Fruit fly (Drosophila melanogaster) whole organism, embryonic: ENCODE results near the gene Glg1.

Source experiments
- BtbVII ChIP-seq: fragments of 200-800 bp; sonication (Bioruptor generic); optimal IDR thresholded peaks from 3 replicates; lab custom pipeline; 2017; ENCODE audit warnings: missing biosample characterization, mild to moderate bottlenecking, missing genetic modification characterization
- CG10462 ChIP-seq: fragments of 200-800 bp; sonication (Bioruptor generic); optimal IDR thresholded peaks from 2 replicates; lab custom pipeline; 2016; ENCODE audit warnings: missing biosample characterization, missing genetic modification characterization
- CG10654 ChIP-seq: fragments of 200-800 bp; sonication (Bioruptor generic); optimal IDR thresholded peaks from 2 replicates; lab custom pipeline; 2016; ENCODE audit warnings: missing biosample characterization, missing genetic modification characterization
- CG10959 ChIP-seq: fragments of 200-800 bp; sonication (Bioruptor generic); IDR thresholded peaks from 2 replicates; pipeline ENCODE4 v1.3.6; 2022; ENCODE audit warnings: missing biosample characterization, missing genetic modification characterization
- CG11085 ChIP-seq: fragments of 200-800 bp; sonication (Bioruptor generic); IDR thresholded peaks from 2 replicates; pipeline ENCODE4 v1.3.6; 2022; ENCODE audit warnings: missing biosample characterization, missing genetic modification characterization
- CG12391 ChIP-seq: fragments of 200-800 bp; sonication (Bioruptor generic); optimal IDR thresholded peaks from 3 replicates; lab custom pipeline; 2018; ENCODE audit warnings: missing biosample characterization, mild to moderate bottlenecking, missing genetic modification characterization, moderate library complexity
- CG13296 ChIP-seq: fragments of 200-800 bp; sonication (Bioruptor generic); optimal IDR thresholded peaks from 3 replicates; lab custom pipeline; 2018; ENCODE audit warnings: missing biosample characterization, mild to moderate bottlenecking, missing genetic modification characterization
- CG13424 ChIP-seq: fragments of 200-800 bp; sonication (Bioruptor generic); optimal IDR thresholded peaks from 2 replicates; lab custom pipeline; 2019; ENCODE audit warnings: missing biosample characterization, mild to moderate bottlenecking, missing genetic modification characterization, moderate library complexity
- CG13624 ChIP-seq: fragments of 200-800 bp; sonication (Bioruptor generic); optimal IDR thresholded peaks from 2 replicates; lab custom pipeline; 2016; ENCODE audit warnings: missing biosample characterization, missing genetic modification characterization
- CG15696 ChIP-seq: fragments of 200-800 bp; sonication (Bioruptor generic); optimal IDR thresholded peaks from 2 replicates; lab custom pipeline; 2019; ENCODE audit warnings: missing biosample characterization, mild to moderate bottlenecking, missing genetic modification characterization, moderate library complexity
- CG16815 ChIP-seq: fragments of 200-800 bp; sonication (Bioruptor generic); optimal IDR thresholded peaks from 3 replicates; lab custom pipeline; 2017; ENCODE audit warnings: missing biosample characterization, mild to moderate bottlenecking, missing genetic modification characterization
- CG18476 ChIP-seq: fragments of 200-800 bp; sonication (Bioruptor generic); optimal IDR thresholded peaks from 2 replicates; lab custom pipeline; 2016; ENCODE audit warnings: missing biosample characterization, mild to moderate bottlenecking, missing genetic modification characterization
- CG2889 ChIP-seq: fragments of 200-800 bp; sonication (Bioruptor generic); IDR thresholded peaks from 3 replicates; pipeline ENCODE4 v1.3.6; 2022; ENCODE audit warnings: missing biosample characterization, missing genetic modification characterization
- CG32532 ChIP-seq: fragments of 200-800 bp; sonication (Bioruptor generic); IDR thresholded peaks from 2 replicates; pipeline ENCODE4 v1.3.6; 2022; ENCODE audit warnings: missing biosample characterization, missing genetic modification characterization
- CG4424 ChIP-seq: fragments of 200-800 bp; sonication (Bioruptor generic); optimal IDR thresholded peaks from 3 replicates; lab custom pipeline; 2016; ENCODE audit warnings: missing biosample characterization, missing genetic modification characterization
- CG4707 ChIP-seq: fragments of 200-800 bp; sonication (Bioruptor generic); optimal IDR thresholded peaks from 2 replicates; lab custom pipeline; 2018; ENCODE audit warnings: missing biosample characterization, mild to moderate bottlenecking, missing genetic modification characterization, moderate library complexity
- CG5245 ChIP-seq: fragments of 200-800 bp; sonication (Bioruptor generic); optimal IDR thresholded peaks from 3 replicates; lab custom pipeline; 2016; ENCODE audit warnings: missing biosample characterization, missing genetic modification characterization
- CG7271 ChIP-seq: fragments of 200-800 bp; sonication (Bioruptor generic); optimal IDR thresholded peaks from 2 replicates; lab custom pipeline; 2018; ENCODE audit warnings: missing biosample characterization, mild to moderate bottlenecking, missing genetic modification characterization, moderate library complexity
- CG7357 ChIP-seq: fragments of 200-800 bp; sonication (Bioruptor generic); IDR thresholded peaks from 3 replicates; pipeline ENCODE4 v1.3.6; 2022; ENCODE audit warnings: missing biosample characterization, missing genetic modification characterization
- CG7928 ChIP-seq: fragments of 200-800 bp; sonication (Bioruptor generic); optimal IDR thresholded peaks from 2 replicates; lab custom pipeline; 2017; ENCODE audit warnings: missing biosample characterization, mild to moderate bottlenecking, missing genetic modification characterization
- CG8089 ChIP-seq: fragments of 200-800 bp; sonication (Bioruptor generic); optimal IDR thresholded peaks from 3 replicates; lab custom pipeline; 2016; ENCODE audit warnings: missing biosample characterization, missing genetic modification characterization
- CG8388 ChIP-seq: fragments of 200-800 bp; sonication (Bioruptor generic); optimal IDR thresholded peaks from 2 replicates; lab custom pipeline; 2019; ENCODE audit warnings: missing biosample characterization, mild to moderate bottlenecking, missing genetic modification characterization, moderate library complexity
- CG8944 ChIP-seq: fragments of 200-800 bp; sonication (Bioruptor generic); optimal IDR thresholded peaks from 3 replicates; lab custom pipeline; 2016; ENCODE audit warnings: missing biosample characterization, missing genetic modification characterization
- Ets97D ChIP-seq: fragments of 200-800 bp; sonication (Bioruptor generic); optimal IDR thresholded peaks from 3 replicates; lab custom pipeline; 2016; ENCODE audit warnings: missing biosample characterization, missing genetic modification characterization
- GATAe ChIP-seq: fragments of 200-800 bp; sonication (Bioruptor generic); conservative IDR thresholded peaks from 2 replicates; pipeline ENCODE4 v1.3.6; 2022; ENCODE audit warnings: missing biosample characterization, missing genetic modification characterization
- Hmr ChIP-seq: fragments of 200-800 bp; sonication (Bioruptor generic); optimal IDR thresholded peaks from 3 replicates; lab custom pipeline; 2017; ENCODE audit warnings: mild to moderate bottlenecking, missing biosample characterization, missing genetic modification reagents, missing genetic modification characterization
- Hr78 ChIP-seq, 2 experiments: fragments of 200-800 bp in 1 of 2; fragments of >200 bp in 1 of 2; sonication (Bioruptor generic) in 1 of 2; optimal IDR thresholded peaks; 2 replicates each; lab custom pipeline; 2017 to 2019; ENCODE audit warnings: missing biosample characterization in 2 of 2, missing genetic modification characterization in 2 of 2, mild to moderate bottlenecking in 1 of 2, moderate library complexity in 1 of 2
- Kr ChIP-seq: fragments of 200-800 bp; sonication (Bioruptor generic); optimal IDR thresholded peaks from 2 replicates; lab custom pipeline; 2017; ENCODE audit warnings: missing biosample characterization, mild to moderate bottlenecking, missing genetic modification characterization
- Optix ChIP-seq: fragments of 200-800 bp; sonication (Bioruptor generic); IDR thresholded peaks from 3 replicates; pipeline ENCODE4 v1.3.6; 2022; ENCODE audit warnings: missing biosample characterization, missing genetic modification characterization
- Pdp1 ChIP-seq, 2 experiments: fragments of 200-800 bp; sonication (Bioruptor generic); optimal IDR thresholded peaks; 3 replicates each; lab custom pipeline; 2016; ENCODE audit warnings: missing biosample characterization in 2 of 2, missing genetic modification characterization in 2 of 2, mild to moderate bottlenecking in 1 of 2, moderate library complexity in 1 of 2
- Rfx ChIP-seq: fragments of 200-800 bp; sonication (Bioruptor generic); IDR thresholded peaks from 2 replicates; pipeline ENCODE4 v1.3.6; 2022; ENCODE audit warnings: missing biosample characterization, missing genetic modification characterization
- Rx ChIP-seq: fragments of 200-800 bp; sonication (Bioruptor generic); IDR thresholded peaks from 2 replicates; pipeline ENCODE4 v1.3.6; 2022; ENCODE audit warnings: missing biosample characterization, missing genetic modification characterization
- Scr ChIP-seq: fragments of 200-800 bp; sonication (Bioruptor generic); IDR thresholded peaks from 2 replicates; pipeline ENCODE4 v1.3.6; 2022; ENCODE audit warnings: missing biosample characterization, missing genetic modification characterization; ENCODE audit not compliant: partially characterized antibody
- ab ChIP-seq: fragments of 200-800 bp; sonication (Bioruptor generic); optimal IDR thresholded peaks from 2 replicates; lab custom pipeline; 2016; ENCODE audit warnings: missing biosample characterization, missing genetic modification characterization
- amos ChIP-seq: fragments of 200-800 bp; sonication (Bioruptor generic); IDR thresholded peaks from 2 replicates; pipeline ENCODE4 v1.3.6; 2022; ENCODE audit warnings: missing biosample characterization, missing genetic modification characterization; ENCODE audit not compliant: partially characterized antibody
- ash1 ChIP-seq: fragments of 200-800 bp; sonication (Bioruptor generic); optimal IDR thresholded peaks from 2 replicates; lab custom pipeline; 2018; ENCODE audit warnings: missing biosample characterization, mild to moderate bottlenecking, missing genetic modification characterization
- bowl ChIP-seq: fragments of 200-800 bp; sonication (Bioruptor generic); IDR thresholded peaks from 2 replicates; pipeline ENCODE4 v1.3.6; 2022; ENCODE audit warnings: missing biosample characterization, missing genetic modification characterization
- cad ChIP-seq: fragments of >200 bp; optimal IDR thresholded peaks from 2 replicates; lab custom pipeline; 2017; ENCODE audit warnings: missing biosample characterization, missing genetic modification characterization
- corto ChIP-seq: fragments of 200-800 bp; sonication (Bioruptor generic); optimal IDR thresholded peaks from 2 replicates; lab custom pipeline; 2016; ENCODE audit warnings: missing biosample characterization, mild to moderate bottlenecking, missing genetic modification characterization, moderate library complexity
- da ChIP-seq: fragments of 200-800 bp; sonication (Bioruptor generic); optimal IDR thresholded peaks from 2 replicates; lab custom pipeline; 2016; ENCODE audit warnings: missing biosample characterization, missing genetic modification characterization
- emc ChIP-seq: fragments of 200-800 bp; sonication (Bioruptor generic); optimal IDR thresholded peaks from 2 replicates; lab custom pipeline; 2016; ENCODE audit warnings: missing biosample characterization, missing genetic modification characterization
- fd3F ChIP-seq: fragments of 200-800 bp; sonication (Bioruptor generic); optimal IDR thresholded peaks from 2 replicates; lab custom pipeline; 2018; ENCODE audit warnings: missing biosample characterization, mild to moderate bottlenecking, missing genetic modification characterization, moderate library complexity
- gsb ChIP-seq: fragments of 200-800 bp; sonication (Bioruptor generic); IDR thresholded peaks from 2 replicates; pipeline ENCODE4 v1.3.6; 2022; ENCODE audit warnings: missing biosample characterization, missing genetic modification characterization
- gsb-n ChIP-seq: fragments of 200-800 bp; sonication (Bioruptor generic); optimal IDR thresholded peaks from 3 replicates; lab custom pipeline; 2018; ENCODE audit warnings: missing biosample characterization, mild to moderate bottlenecking, missing genetic modification characterization
- ken ChIP-seq: fragments of 200-800 bp; sonication (Bioruptor generic); IDR thresholded peaks from 3 replicates; pipeline ENCODE4 v1.3.6; 2022; ENCODE audit warnings: missing biosample characterization, missing genetic modification characterization
- lab ChIP-seq: fragments of 200-800 bp; sonication (Bioruptor generic); optimal IDR thresholded peaks from 3 replicates; lab custom pipeline; 2017; ENCODE audit warnings: missing biosample characterization, missing genetic modification characterization, mild to moderate bottlenecking, moderate library complexity, missing genetic modification reagents
- luna ChIP-seq: fragments of 200-800 bp; sonication (Bioruptor generic); optimal IDR thresholded peaks from 2 replicates; lab custom pipeline; 2016; ENCODE audit warnings: missing biosample characterization, missing genetic modification characterization
- tin ChIP-seq: fragments of 200-800 bp; sonication (Bioruptor generic); optimal IDR thresholded peaks from 3 replicates; lab custom pipeline; 2016; ENCODE audit warnings: missing biosample characterization, missing genetic modification characterization
- unc-4 ChIP-seq: fragments of 200-800 bp; sonication (Bioruptor generic); IDR thresholded peaks from 2 replicates; pipeline ENCODE4 v1.3.6; 2022; ENCODE audit warnings: missing biosample characterization, missing genetic modification characterization; ENCODE audit not compliant: partially characterized antibody
- zfh2 ChIP-seq: fragments of 200-800 bp; sonication (Bioruptor generic); optimal IDR thresholded peaks from 2 replicates; lab custom pipeline; 2016; ENCODE audit warnings: missing biosample characterization, missing genetic modification characterization

The Glg1 gene

DNA sequence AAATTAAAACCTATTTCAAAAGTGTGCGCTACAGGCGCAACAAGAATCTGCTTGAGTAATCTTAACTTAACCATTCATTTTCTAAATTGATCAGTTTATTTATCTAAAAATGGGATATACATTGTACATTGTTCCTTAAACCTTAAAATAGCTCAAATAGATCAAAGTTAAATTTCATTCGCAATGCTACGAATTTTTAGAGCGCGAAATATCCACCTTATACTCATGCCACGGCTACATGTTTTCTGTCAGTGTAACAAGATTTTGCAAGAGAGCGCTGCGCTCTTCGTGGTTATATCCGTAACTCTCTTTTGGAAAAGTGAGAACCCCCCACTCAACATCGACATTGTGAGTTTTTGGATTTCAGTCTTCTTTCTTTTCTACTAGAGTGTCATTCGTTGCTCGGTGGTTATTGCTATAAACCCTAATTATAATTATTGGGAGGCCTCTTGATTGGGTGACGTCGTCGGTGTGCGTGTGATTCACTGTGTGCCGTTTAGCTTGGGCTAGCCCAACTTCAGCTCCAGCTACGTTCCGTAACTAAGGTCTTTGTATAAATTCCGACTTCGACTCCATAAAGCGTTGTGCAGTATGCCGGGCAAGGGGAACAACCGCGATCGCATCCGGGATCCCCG is 2.3 kb upstream of the Glg1 start (continued):
- peak; percentile 48 for TF ChIP-seq Hmr (GFP tag; lab: Kevin White, UChicago)
- peak; percentile 67 for TF ChIP-seq lab (GFP tag; lab: Kevin White, UChicago)
- TF ChIP-seq cad (GFP tag; lab: Kevin White, UChicago) = no peak
- TF ChIP-seq Optix (GFP tag; lab: Robert Waterston, UW) = no peak
- TF ChIP-seq Pdp1 (GFP tag; optimal IDR thresholded peaks at IDR 0.05; lab: Kevin White, UChicago) = peak; percentile 10 to 36
- peak; percentile 53 for TF ChIP-seq CG12391 (tag; lab: Kevin White, UChicago)
- no peak for TF ChIP-seq CG7271
- 0 out of 2 replicates have a peak, but pooled peaks have one; percentile 27 for TF ChIP-seq Rx (GFP tag; lab: Robert Waterston, UW)
- no peak for TF ChIP-seq CG7357 (GFP tag; lab: Robert Waterston, UW)
- peak; percentile 36 for TF ChIP-seq zfh2
- TF ChIP-seq ash1 (GFP tag; lab: Kevin White, UChicago) = no peak
- no peak for TF ChIP-seq ken (GFP tag; lab: Robert Waterston, UW)
- TF ChIP-seq CG5245 (GFP tag; lab: Kevin White, UChicago) = peak; percentile 14
- TF ChIP-seq CG8089 (GFP tag; lab: Kevin White, UChicago) = no peak
- TF ChIP-seq CG18476 = peak; percentile 5
- no peak for TF ChIP-seq fd3F
- TF ChIP-seq gsb-n (tag; lab: Kevin White, UChicago) = no peak
- no peak for TF ChIP-seq luna
- no peak for TF ChIP-seq CG11085 (GFP tag; lab: Robert Waterston, UW)
- no peak for TF ChIP-seq da (GFP tag; lab: Kevin White, UChicago)
- TF ChIP-seq gsb (GFP tag; lab: Robert Waterston, UW) = no peak
- TF ChIP-seq BtbVII (GFP tag; lab: Kevin White, UChicago) = peak; percentile 53
- TF ChIP-seq CG8388 (GFP tag; lab: Kevin White, UChicago) = peak; percentile 46
- no peak for TF ChIP-seq CG15696
- TF ChIP-seq CG7928 (GFP tag; lab: Kevin White, UChicago) = no peak
- TF ChIP-seq CG16815 (GFP tag; lab: Kevin White, UChicago) = no peak
- peak; percentile 33 for TF ChIP-seq CG13424 (tag; lab: Kevin White, UChicago)
- TF ChIP-seq CG32532 (GFP tag; lab: Robert Waterston, UW) = 0 out of 2 replicates have a peak, but pooled peaks have one; percentile 23
- no peak for TF ChIP-seq unc-4 (GFP tag; lab: Robert Waterston, UW)
- TF ChIP-seq CG4707 (GFP tag; lab: Kevin White, UChicago) = no peak
- no peak for TF ChIP-seq Scr (GFP tag; lab: Robert Waterston, UW)
- no peak for TF ChIP-seq corto
- no peak for TF ChIP-seq CG10959 (GFP tag; lab: Robert Waterston, UW)
- TF ChIP-seq CG10654 (GFP tag; lab: Kevin White, UChicago) = no peak
- no peak for TF ChIP-seq amos (GFP tag; lab: Robert Waterston, UW)
- no peak for TF ChIP-seq Ets97D (GFP tag; lab: Kevin White, UChicago)
- TF ChIP-seq bowl (GFP tag; lab: Robert Waterston, UW) = no peak
- TF ChIP-seq tin (GFP tag; lab: Kevin White, UChicago) = peak; percentile 50
- TF ChIP-seq Hr78 (GFP tag; optimal IDR thresholded peaks at IDR 0.05; lab: Kevin White, UChicago) = peak in 1 of 2 experiments; percentile 57
- 0 out of 3 replicates have a peak, but pooled peaks have one; percentile 26 for TF ChIP-seq CG2889 (GFP tag; lab: Robert Waterston, UW)
- peak; percentile 9 for TF ChIP-seq CG13624 (GFP tag; lab: Kevin White, UChicago)
- TF ChIP-seq Kr (GFP tag; lab: Kevin White, UChicago) = no peak
- peak; percentile 66 for TF ChIP-seq Rfx (GFP tag; lab: Robert Waterston, UW)
- peak; percentile 22 for TF ChIP-seq CG13296 (GFP tag; lab: Kevin White, UChicago)
- TF ChIP-seq emc (GFP tag; lab: Kevin White, UChicago) = no peak
- TF ChIP-seq GATAe (GFP tag; lab: Robert Waterston, UW) = no peak
- no peak for TF ChIP-seq ab (GFP tag; lab: Kevin White, UChicago)
- peak; percentile 21 for TF ChIP-seq CG10462 (GFP tag; lab: Kevin White, UChicago)
- peak; percentile 18 for TF ChIP-seq CG4424
- no peak for TF ChIP-seq CG8944 (GFP tag; lab: Kevin White, UChicago)
